Worm (Caenorhabditis elegans): ENCODE data around the gene clec-37.

The clec-37 gene

ce11 chrV:16874966-16875365 lies 23.1 kb upstream of the clec-37 start, which contains the start of gene F49A5.10:
F49A5.10 (plus strand) TSS chrV:16875266.
- TF ChIP-seq cog-1 (tag; optimal IDR thresholded peaks at IDR 0.05) (no peak), klf-2 (GFP tag; conservative IDR thresholded peaks at IDR 0.05) (no peak), T22C8.4 (GFP tag; IDR thresholded peaks at IDR 0.05) (no peak), ref-1 (GFP tag; conservative IDR thresholded peaks at IDR 0.05) (no peak), tab-1 (GFP tag; IDR thresholded peaks at IDR 0.05) (no peak), ztf-23 (GFP tag; IDR thresholded peaks at IDR 0.05) (no peak), ztf-29 (GFP tag; IDR thresholded peaks at IDR 0.05) (no peak), med-1 (GFP tag; optimal IDR thresholded peaks at IDR 0.05; ENCODE audit: insufficient read depth) (no peak), flt-1 (GFP tag; IDR thresholded peaks at IDR 0.05) (no peak)

DNA sequence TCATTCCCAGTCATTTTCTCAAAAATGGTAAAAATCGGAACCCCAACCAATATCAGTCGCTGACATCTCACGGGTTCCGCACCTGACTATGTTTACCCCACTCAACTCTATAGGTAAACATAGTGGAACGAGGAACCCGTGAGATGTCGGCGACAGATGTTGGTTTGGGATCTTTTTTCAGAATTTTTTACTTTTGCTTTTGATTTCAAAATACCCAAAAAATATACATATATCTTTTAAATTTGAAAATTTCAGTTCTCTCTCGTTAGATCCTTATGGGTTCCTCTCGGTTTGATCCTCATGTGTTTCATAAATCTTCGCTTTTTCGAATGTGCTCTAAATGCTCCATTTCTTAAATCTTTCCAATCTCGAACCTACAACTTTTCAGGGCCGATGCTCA lies 21.7 kb upstream of the clec-37 start, which contains the start of gene srw-23:
srw-23 (plus strand) TSS at position 301 of the 400 bp plus-strand sequence.
- TF ChIP-seq cog-1 (tag; optimal IDR thresholded peaks at IDR 0.05) (no peak), ztf-23 (GFP tag; IDR thresholded peaks at IDR 0.05) (no peak), tab-1 (GFP tag; IDR thresholded peaks at IDR 0.05) (no peak), med-1 (GFP tag; optimal IDR thresholded peaks at IDR 0.05; ENCODE audit: insufficient read depth) (no peak), ref-1 (GFP tag; conservative IDR thresholded peaks at IDR 0.05) (no peak), T22C8.4 (GFP tag; IDR thresholded peaks at IDR 0.05) (no peak), ztf-29 (GFP tag; IDR thresholded peaks at IDR 0.05) (no peak), flt-1 (GFP tag; IDR thresholded peaks at IDR 0.05) (no peak), klf-2 (GFP tag; conservative IDR thresholded peaks at IDR 0.05) (no peak)

- no peak for TF ChIP-seq ztf-29 (GFP tag; IDR thresholded peaks at IDR 0.05)
- TF ChIP-seq flt-1 (GFP tag; IDR thresholded peaks at IDR 0.05), result no peak
- TF ChIP-seq klf-2 (GFP tag; conservative IDR thresholded peaks at IDR 0.05), result no peak
- TF ChIP-seq med-1 (GFP tag; optimal IDR thresholded peaks at IDR 0.05; ENCODE audit: insufficient read depth), result no peak
- no peak for TF ChIP-seq T22C8.4 (GFP tag; IDR thresholded peaks at IDR 0.05)
Observed at ce11 chrV:16871387-16871786, 19.5 kb upstream of the clec-37 start, which contains the start of gene thn-4. thn-4 (minus strand) TSS chrV:16871487.

DNA sequence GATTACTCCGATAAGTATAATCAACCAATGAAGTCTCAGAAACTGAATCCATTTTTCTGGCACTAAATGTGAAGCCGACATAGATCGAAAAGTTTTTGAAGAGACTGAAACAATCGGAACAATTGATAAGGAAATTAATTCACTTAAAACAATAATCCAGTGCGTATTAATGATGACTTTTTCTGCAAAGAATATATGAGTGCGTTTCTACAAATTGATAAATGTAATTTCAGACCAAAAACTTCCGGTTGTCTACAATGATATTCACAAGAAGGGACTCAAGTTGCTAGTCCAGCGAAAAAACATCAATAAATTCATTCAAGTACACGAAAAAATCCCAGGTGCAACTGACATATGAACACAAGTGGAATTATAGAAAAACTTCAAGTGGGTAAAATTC lies 17.8 kb upstream of the clec-37 start, which contains the start of gene clec-33:
clec-33 (minus strand) TSS at position 101 of the 400 bp plus-strand sequence.
- TF ChIP-seq ztf-29 (GFP tag; IDR thresholded peaks at IDR 0.05) (no peak), ref-1 (GFP tag; conservative IDR thresholded peaks at IDR 0.05) (no peak), cog-1 (tag; optimal IDR thresholded peaks at IDR 0.05) (no peak), tab-1 (GFP tag; IDR thresholded peaks at IDR 0.05) (no peak), T22C8.4 (GFP tag; IDR thresholded peaks at IDR 0.05) (no peak), ztf-23 (GFP tag; IDR thresholded peaks at IDR 0.05) (no peak), flt-1 (GFP tag; IDR thresholded peaks at IDR 0.05) (no peak), med-1 (GFP tag; optimal IDR thresholded peaks at IDR 0.05; ENCODE audit: insufficient read depth) (no peak), klf-2 (GFP tag; conservative IDR thresholded peaks at IDR 0.05) (no peak)

ce11 chrV:16865404-16865803 lies 13.5 kb upstream of the clec-37 start, which contains the start of gene clec-28:
clec-28 (plus strand) TSS chrV:16865704.
- TF ChIP-seq tab-1 (GFP tag; IDR thresholded peaks at IDR 0.05) (no peak), cog-1 (tag; optimal IDR thresholded peaks at IDR 0.05) (no peak), flt-1 (GFP tag; IDR thresholded peaks at IDR 0.05) (no peak), klf-2 (GFP tag; conservative IDR thresholded peaks at IDR 0.05) (no peak), med-1 (GFP tag; optimal IDR thresholded peaks at IDR 0.05; ENCODE audit: insufficient read depth) (no peak), ref-1 (GFP tag; conservative IDR thresholded peaks at IDR 0.05) (no peak), ztf-23 (GFP tag; IDR thresholded peaks at IDR 0.05) (no peak), ztf-29 (GFP tag; IDR thresholded peaks at IDR 0.05) (no peak), T22C8.4 (GFP tag; IDR thresholded peaks at IDR 0.05) (no peak)

ce11 chrV:16861719-16862118 lies 9.8 kb upstream of the clec-37 start, which contains the start of the genes clec-32 and clec-24:
clec-32 (minus strand) TSS chrV:16861819.
clec-24 (plus strand) TSS chrV:16862012.
- TF ChIP-seq tab-1 (GFP tag; IDR thresholded peaks at IDR 0.05), result no peak
- no peak for TF ChIP-seq ztf-29 (GFP tag; IDR thresholded peaks at IDR 0.05)
- no peak for TF ChIP-seq ref-1 (GFP tag; conservative IDR thresholded peaks at IDR 0.05)
- TF ChIP-seq flt-1 (GFP tag; IDR thresholded peaks at IDR 0.05), result no peak
- TF ChIP-seq klf-2 (GFP tag; conservative IDR thresholded peaks at IDR 0.05), result no peak
- TF ChIP-seq T22C8.4 (GFP tag; IDR thresholded peaks at IDR 0.05), result no peak
- no peak for TF ChIP-seq ztf-23 (GFP tag; IDR thresholded peaks at IDR 0.05)
- no peak for TF ChIP-seq med-1 (GFP tag; optimal IDR thresholded peaks at IDR 0.05; ENCODE audit: insufficient read depth)

DNA sequence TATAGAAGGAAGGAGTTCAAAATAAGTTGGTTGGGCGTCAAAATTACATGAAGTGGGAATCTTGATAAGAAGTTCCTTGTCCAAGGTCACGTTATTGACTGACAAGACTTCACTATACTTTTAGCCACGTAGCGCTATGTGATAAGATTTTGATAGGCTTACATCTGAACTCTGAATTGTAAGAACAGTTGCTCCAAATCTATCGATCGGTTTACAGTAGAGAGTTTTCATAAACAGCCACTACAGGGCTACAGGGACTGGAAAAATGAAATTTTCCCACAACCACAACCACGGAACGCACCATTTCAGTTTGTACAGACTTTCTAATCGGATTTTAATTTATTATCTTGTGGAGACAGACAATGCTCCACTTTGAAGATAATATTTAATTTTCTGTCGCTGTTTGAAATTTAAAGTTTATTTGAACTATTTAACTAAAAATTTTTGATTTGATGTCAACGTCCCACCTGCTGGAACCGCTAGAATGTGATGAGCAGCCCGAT lies 6.1 kb upstream of the clec-37 start, which contains the start of the genes clec-31 and clec-22:
clec-31 (minus strand) TSS at position 101 of the 503 bp plus-strand sequence.
clec-22 (plus strand) TSS at position 453 of the 503 bp plus-strand sequence.
- TF ChIP-seq flt-1 (GFP tag; IDR thresholded peaks at IDR 0.05), result no peak
- no peak for TF ChIP-seq T22C8.4 (GFP tag; IDR thresholded peaks at IDR 0.05)
- TF ChIP-seq klf-2 (GFP tag; conservative IDR thresholded peaks at IDR 0.05), result no peak
- TF ChIP-seq tab-1 (GFP tag; IDR thresholded peaks at IDR 0.05), result no peak
- no peak for TF ChIP-seq ztf-29 (GFP tag; IDR thresholded peaks at IDR 0.05)
- no peak for TF ChIP-seq cog-1 (tag; optimal IDR thresholded peaks at IDR 0.05)
- no peak for TF ChIP-seq ref-1 (GFP tag; conservative IDR thresholded peaks at IDR 0.05)
- no peak for TF ChIP-seq med-1 (GFP tag; optimal IDR thresholded peaks at IDR 0.05; ENCODE audit: insufficient read depth)
- no peak for TF ChIP-seq ztf-23 (GFP tag; IDR thresholded peaks at IDR 0.05)

- TF ChIP-seq ref-1 (GFP tag; conservative IDR thresholded peaks at IDR 0.05), result no peak
- no peak for TF ChIP-seq T22C8.4 (GFP tag; IDR thresholded peaks at IDR 0.05)
- TF ChIP-seq flt-1 (GFP tag; IDR thresholded peaks at IDR 0.05), result no peak
- no peak for TF ChIP-seq ztf-29 (GFP tag; IDR thresholded peaks at IDR 0.05)
- no peak for TF ChIP-seq tab-1 (GFP tag; IDR thresholded peaks at IDR 0.05)
- TF ChIP-seq klf-2 (GFP tag; conservative IDR thresholded peaks at IDR 0.05), result no peak
- TF ChIP-seq cog-1 (tag; optimal IDR thresholded peaks at IDR 0.05), result no peak
Observed at ce11 chrV:16853956-16854683, 2.2 kb upstream of the clec-37 start, which contains the start of the genes clec-35 and clec-27. clec-35 (minus strand) TSS chrV:16854056. clec-27 (plus strand) TSS chrV:16854633.

ce11 chrV:16848498-16848897 lies 3.4 kb downstream of the clec-37 start, which contains the start of the genes clec-36 and clec-26:
clec-36 (minus strand) TSS chrV:16848598.
clec-26 (plus strand) TSS chrV:16848611.
- TF ChIP-seq ztf-29 (GFP tag; IDR thresholded peaks at IDR 0.05) (no peak), klf-2 (GFP tag; conservative IDR thresholded peaks at IDR 0.05) (no peak), med-1 (GFP tag; optimal IDR thresholded peaks at IDR 0.05; ENCODE audit: insufficient read depth) (no peak), T22C8.4 (GFP tag; IDR thresholded peaks at IDR 0.05) (no peak), ref-1 (GFP tag; conservative IDR thresholded peaks at IDR 0.05) (no peak), ztf-23 (GFP tag; IDR thresholded peaks at IDR 0.05) (no peak), flt-1 (GFP tag; IDR thresholded peaks at IDR 0.05) (no peak), cog-1 (tag; optimal IDR thresholded peaks at IDR 0.05) (no peak), tab-1 (GFP tag; IDR thresholded peaks at IDR 0.05) (no peak)

Measured in whole organism, midembryonic.